Fruit fly (Drosophila melanogaster) Kc167 (cell line): Measurements from ENCODE around the gene Ocho.

ENCODE experiments used
- Myc ChIP-seq: fragments of >200 bp; optimal IDR thresholded peaks from 2 replicates; lab custom pipeline; 2017; ENCODE audit warnings: missing external identifiers
- Sin3A ChIP-seq: fragments of >200 bp; optimal IDR thresholded peaks from 2 replicates; lab custom pipeline; 2018; ENCODE audit warnings: missing external identifiers
- h ChIP-seq: fragments of >200 bp; optimal IDR thresholded peaks from 3 replicates; lab custom pipeline; 2018; ENCODE audit warnings: missing external identifiers
- insv ChIP-seq: fragments of >200 bp; optimal IDR thresholded peaks from 3 replicates; lab custom pipeline; 2018; ENCODE audit warnings: missing external identifiers
- psq ChIP-seq: fragments of >200 bp; optimal IDR thresholded peaks from 2 replicates; lab custom pipeline; 2017; ENCODE audit warnings: missing external identifiers
- ttk ChIP-seq: sonication (Bioruptor generic); optimal IDR thresholded peaks from 2 replicates; lab custom pipeline; 2017; ENCODE audit warnings: missing external identifiers

The Ocho gene

dm6 chr3L:14962729-14963128, 11.9 kb upstream of the Ocho start:
- TF ChIP-seq h (lab: Kevin White, UChicago) (no peak), ttk (lab: Kevin White, UChicago) (no peak), Myc (lab: Kevin White, UChicago) (no peak), Sin3A (lab: Kevin White, UChicago) (no peak), psq (lab: Kevin White, UChicago) (no peak)

dm6 chr3L:14964862-14965261, 9.8 kb upstream of the Ocho start:
- TF ChIP-seq Sin3A (lab: Kevin White, UChicago) = no peak
- TF ChIP-seq psq (lab: Kevin White, UChicago) = no peak
- no peak for TF ChIP-seq h (lab: Kevin White, UChicago)
- TF ChIP-seq ttk (lab: Kevin White, UChicago) = no peak
- no peak for TF ChIP-seq Myc (lab: Kevin White, UChicago)
- no peak for TF ChIP-seq insv (lab: Kevin White, UChicago)

dm6 chr3L:14966199-14966858, 8.3 kb upstream of the Ocho start:
- TF ChIP-seq ttk (lab: Kevin White, UChicago) (no peak), h (lab: Kevin White, UChicago) (no peak), Myc (lab: Kevin White, UChicago) (no peak), psq (lab: Kevin White, UChicago) (no peak), insv (lab: Kevin White, UChicago) (no peak), Sin3A (lab: Kevin White, UChicago) (no peak)

dm6 chr3L:14967691-14968538, 6.7 kb upstream of the Ocho start:
- TF ChIP-seq insv (lab: Kevin White, UChicago) (no peak), ttk (lab: Kevin White, UChicago) (no peak), Myc (lab: Kevin White, UChicago) (no peak), h (lab: Kevin White, UChicago) (no peak), psq (lab: Kevin White, UChicago) (no peak), Sin3A (lab: Kevin White, UChicago) (no peak)

- TF ChIP-seq Myc (lab: Kevin White, UChicago) (no peak), insv (lab: Kevin White, UChicago) (no peak), ttk (lab: Kevin White, UChicago) (no peak), psq (lab: Kevin White, UChicago) (no peak), h (lab: Kevin White, UChicago) (no peak), Sin3A (lab: Kevin White, UChicago) (no peak)
Observed at dm6 chr3L:14968553-14968952, 6.1 kb upstream of the Ocho start.

dm6 chr3L:14969171-14969570, 5.5 kb upstream of the Ocho start, which contains the start of gene Tom:
Gene Tom (plus strand): TSS chr3L:14969344.
- TF ChIP-seq ttk (lab: Kevin White, UChicago) (no peak), insv (lab: Kevin White, UChicago) (no peak), Sin3A (lab: Kevin White, UChicago) (no peak), Myc (lab: Kevin White, UChicago) (no peak), psq (lab: Kevin White, UChicago) (no peak), h (lab: Kevin White, UChicago) (no peak)

dm6 chr3L:14970213-14970612, 4.4 kb upstream of the Ocho start:
- TF ChIP-seq ttk (lab: Kevin White, UChicago) (no peak), psq (lab: Kevin White, UChicago) (no peak), insv (lab: Kevin White, UChicago) (no peak), Myc (lab: Kevin White, UChicago) (no peak), h (lab: Kevin White, UChicago) (no peak), Sin3A (lab: Kevin White, UChicago) (no peak)

- TF ChIP-seq psq (lab: Kevin White, UChicago) (no peak), insv (lab: Kevin White, UChicago) (no peak)
Observed at dm6 chr3L:14971893-14972624, 2.6 kb upstream of the Ocho start.

- TF ChIP-seq Sin3A (lab: Kevin White, UChicago) = no peak
- TF ChIP-seq Myc (lab: Kevin White, UChicago) = no peak
- no peak for TF ChIP-seq psq (lab: Kevin White, UChicago)
- TF ChIP-seq h (lab: Kevin White, UChicago) = no peak
- TF ChIP-seq insv (lab: Kevin White, UChicago) = no peak
- no peak for TF ChIP-seq ttk (lab: Kevin White, UChicago)
Observed at dm6 chr3L:14972625-14973250, 1.9 kb upstream of the Ocho start, which contains the start of gene Brd. Gene Brd (plus strand): TSS chr3L:14972667.

dm6 chr3L:14973251-14973625, 1.4 kb upstream of the Ocho start:
- no peak for TF ChIP-seq ttk (lab: Kevin White, UChicago)
- no peak for TF ChIP-seq insv (lab: Kevin White, UChicago)
- no peak for TF ChIP-seq h (lab: Kevin White, UChicago)
- no peak for TF ChIP-seq psq (lab: Kevin White, UChicago)
